Fruit fly (Drosophila melanogaster): ENCODE measurements around the gene alpha4GT1.
A peak's percentile ranks its signal among the peaks of the same experiment; 100 is the strongest.

Gene alpha4GT1

DNA sequence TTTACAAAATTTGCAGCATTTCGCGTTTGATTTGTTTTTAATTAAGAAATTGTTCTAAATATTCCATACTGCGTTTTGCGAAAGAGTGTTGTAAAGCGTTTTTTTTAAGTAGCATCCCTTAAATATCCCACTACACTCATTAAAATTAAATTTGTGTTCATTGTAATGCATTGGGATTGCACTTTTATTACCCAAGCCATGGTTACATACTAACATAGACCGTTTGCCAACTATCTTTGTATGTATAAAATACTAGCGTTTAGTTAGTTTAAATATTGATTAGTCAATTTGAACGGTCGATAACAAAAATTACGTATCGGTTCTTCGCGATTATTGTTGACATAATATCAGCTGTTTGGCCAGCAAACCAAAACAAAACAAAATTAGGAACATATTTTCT, 16.8 kb upstream of the alpha4GT1 start, which contains the start of the genes cnir and CG17221 (continued):
- peak; percentile 16 for TF ChIP-seq MESR4 (GFP tag; optimal IDR thresholded peaks at IDR 0.05)
- TF ChIP-seq danr (GFP tag; IDR thresholded peaks at IDR 0.05), result no peak
- TF ChIP-seq CG32767 (GFP tag; IDR thresholded peaks at IDR 0.05), result no peak
- TF ChIP-seq CG13775 (GFP tag; optimal IDR thresholded peaks at IDR 0.05), result peak; percentile 58
- TF ChIP-seq stc (GFP tag; IDR thresholded peaks at IDR 0.05), result no peak
- TF ChIP-seq CG17359 (tag; optimal IDR thresholded peaks at IDR 0.05), result peak; percentile 58
- TF ChIP-seq Optix (GFP tag; IDR thresholded peaks at IDR 0.05), result no peak
- peak; percentile 74 for TF ChIP-seq CoRest (tag; optimal IDR thresholded peaks at IDR 0.05)
- no peak for TF ChIP-seq CG9876 (GFP tag; optimal IDR thresholded peaks at IDR 0.05)
- TF ChIP-seq CG7556 (GFP tag; optimal IDR thresholded peaks at IDR 0.05), result peak; percentile 54
- no peak; the same call in 2 of the 3 replicates for TF ChIP-seq zen2 (GFP tag; IDR thresholded peaks at IDR 0.05; ENCODE audit: partially characterized antibody)
- peak; percentile 29 for TF ChIP-seq CG7987 (GFP tag; optimal IDR thresholded peaks at IDR 0.05)
- TF ChIP-seq CG16815 (GFP tag; optimal IDR thresholded peaks at IDR 0.05), result peak; percentile 15
- TF ChIP-seq wor (GFP tag; IDR thresholded peaks at IDR 0.05), result no peak
- peak; percentile 35; the same call in 1 of the 2 replicates for TF ChIP-seq ssp (GFP tag; IDR thresholded peaks at IDR 0.05)
- TF ChIP-seq croc (GFP tag; conservative IDR thresholded peaks at IDR 0.05), result no peak
- peak; percentile 72 for TF ChIP-seq CG15269 (tag; optimal IDR thresholded peaks at IDR 0.05)
- TF ChIP-seq psq (GFP tag; optimal IDR thresholded peaks at IDR 0.05), result no peak
- TF ChIP-seq gro (GFP tag; optimal IDR thresholded peaks at IDR 0.05), result peak; percentile 74
- TF ChIP-seq CG14014 (GFP tag; IDR thresholded peaks at IDR 0.05), result peak; percentile 30; the same call in 1 of the 2 replicates
- peak; percentile 86 for TF ChIP-seq trem (tag; optimal IDR thresholded peaks at IDR 0.05)
- TF ChIP-seq gcm2 (GFP tag; optimal IDR thresholded peaks at IDR 0.05), result peak; percentile 53
- TF ChIP-seq ems (GFP tag; optimal IDR thresholded peaks at IDR 0.05), result peak; percentile 67
- peak; percentile 51 for TF ChIP-seq bcd (GFP tag; optimal IDR thresholded peaks at IDR 0.05)
- TF ChIP-seq sima (GFP tag; optimal IDR thresholded peaks at IDR 0.05), result no peak
- TF ChIP-seq BEAF-32 (GFP tag; optimal IDR thresholded peaks at IDR 0.05), result peak; percentile 72
- peak; percentile 76 for TF ChIP-seq Elba2 (GFP tag; optimal IDR thresholded peaks at IDR 0.05)
- TF ChIP-seq CG3065 (GFP tag; optimal IDR thresholded peaks at IDR 0.05), result no peak
- peak; percentile 34 for TF ChIP-seq CG11723 (GFP tag; optimal IDR thresholded peaks at IDR 0.05)
- TF ChIP-seq zfh2 (GFP tag; optimal IDR thresholded peaks at IDR 0.05), result peak; percentile 78
- TF ChIP-seq bowl (GFP tag; IDR thresholded peaks at IDR 0.05), result no peak
- TF ChIP-seq toy (GFP tag; IDR thresholded peaks at IDR 0.05), result no peak
- TF ChIP-seq CG18476 (GFP tag; optimal IDR thresholded peaks at IDR 0.05), result peak; percentile 82
- TF ChIP-seq Atf3 (GFP tag; optimal IDR thresholded peaks at IDR 0.05), result peak; percentile 26
- TF ChIP-seq Dfd (GFP tag; optimal IDR thresholded peaks at IDR 0.05), result no peak
- no peak for TF ChIP-seq Nf-YA (GFP tag; IDR thresholded peaks at IDR 0.05)
- TF ChIP-seq ase (GFP tag; IDR thresholded peaks at IDR 0.05), result no peak; the same call in 2 of the 3 replicates
- TF ChIP-seq CG7372 (GFP tag; IDR thresholded peaks at IDR 0.05), result peak; percentile 50
- TF ChIP-seq Hmx (GFP tag; optimal IDR thresholded peaks at IDR 0.05), result peak; percentile 52
- TF ChIP-seq jigr1 (GFP tag; IDR thresholded peaks at IDR 0.05), result no peak; the same call in 2 of the 3 replicates
- TF ChIP-seq Scr (GFP tag; IDR thresholded peaks at IDR 0.05; ENCODE audit: partially characterized antibody), result peak; percentile 54
- TF ChIP-seq dimm (GFP tag; IDR thresholded peaks at IDR 0.05), result no peak
- TF ChIP-seq lmd (GFP tag; IDR thresholded peaks at IDR 0.05), result no peak
- peak; percentile 79 for TF ChIP-seq Fer1 (GFP tag; optimal IDR thresholded peaks at IDR 0.05)
- peak; percentile 75 for TF ChIP-seq Ets97D (GFP tag; optimal IDR thresholded peaks at IDR 0.05)
- peak; percentile 75 for TF ChIP-seq CG12659 (GFP tag; optimal IDR thresholded peaks at IDR 0.05)
- TF ChIP-seq Med (GFP tag), result peak; percentile 97
- peak; percentile 45 for TF ChIP-seq p53 (GFP tag; optimal IDR thresholded peaks at IDR 0.05)
- no peak for TF ChIP-seq CG32772 (GFP tag; IDR thresholded peaks at IDR 0.05)
- peak; percentile 26 for TF ChIP-seq CG17802 (tag; optimal IDR thresholded peaks at IDR 0.05)
- peak; percentile 49 for TF ChIP-seq CG7786 (GFP tag; optimal IDR thresholded peaks at IDR 0.05)
- TF ChIP-seq cg (GFP tag; optimal IDR thresholded peaks at IDR 0.05), result no peak

Data from whole organism, embryonic.